Worm (Caenorhabditis elegans): ENCODE results near the gene C53A3.1.

Gene C53A3.1

ce11 chrV:5776941-5777340, 16.9 kb upstream of the C53A3.1 start, which contains the start of gene F44E7.4 (continued):
- TF ChIP-seq ctbp-1 (GFP tag; IDR thresholded peaks at IDR 0.05) (peak; percentile 85), lin-1 (GFP tag; IDR thresholded peaks at IDR 0.05) (peak; percentile 91), lin-29 (GFP tag; IDR thresholded peaks at IDR 0.05) (peak; percentile 81), mep-1 (tag; optimal IDR thresholded peaks at IDR 0.05) (peak; percentile 62), hlh-11 (tag; optimal IDR thresholded peaks at IDR 0.05) (peak; percentile 32), mes-2 (tag; optimal IDR thresholded peaks at IDR 0.05; ENCODE audit: poor library complexity, severe bottlenecking) (peak; percentile 77), mdt-29 (GFP tag; IDR thresholded peaks at IDR 0.05) (peak; percentile 70; the same call in 1 of the 2 replicates), lim-7 (GFP tag; IDR thresholded peaks at IDR 0.05) (peak; percentile 79), T26A8.4 (GFP tag; IDR thresholded peaks at IDR 0.05) (peak; percentile 95), vab-7 (GFP tag; IDR thresholded peaks at IDR 0.05) (peak; percentile 96), unc-130 (GFP tag; optimal IDR thresholded peaks at IDR 0.05) (peak; percentile 14), daf-19 (GFP tag; conservative IDR thresholded peaks at IDR 0.05) (0 out of 2 replicates have a peak, but pooled peaks have one; percentile 18), Y105C5A.15 (GFP tag; IDR thresholded peaks at IDR 0.05) (peak; percentile 80; the same call in 1 of the 2 replicates), nhr-6 (tag; optimal IDR thresholded peaks at IDR 0.05) (peak; percentile 25), saeg-2 (GFP tag; IDR thresholded peaks at IDR 0.05) (peak; percentile 82)

ce11 chrV:5774137-5774536, 14.1 kb upstream of the C53A3.1 start:
- TF ChIP-seq nhr-10 (tag; optimal IDR thresholded peaks at IDR 0.05) (no peak), ztf-11 (tag; optimal IDR thresholded peaks at IDR 0.05) (no peak), hlh-11 (tag; optimal IDR thresholded peaks at IDR 0.05) (no peak), zip-11 (GFP tag; IDR thresholded peaks at IDR 0.05) (no peak), jun-1 (tag; optimal IDR thresholded peaks at IDR 0.05) (no peak), zfp-2 (tag; optimal IDR thresholded peaks at IDR 0.05) (no peak), lim-7 (GFP tag; IDR thresholded peaks at IDR 0.05) (no peak), nhr-76 (tag; optimal IDR thresholded peaks at IDR 0.05) (no peak), arid-1 (GFP tag; conservative IDR thresholded peaks at IDR 0.05) (no peak), daf-16 (GFP tag; optimal IDR thresholded peaks at IDR 0.05) (no peak), daf-16 (tag; optimal IDR thresholded peaks at IDR 0.05) (no peak), ztf-7 (tag; optimal IDR thresholded peaks at IDR 0.05) (no peak)

- TF ChIP-seq D1046.2 (GFP tag; IDR thresholded peaks at IDR 0.05) (no peak), Y75B8A.6 (GFP tag; IDR thresholded peaks at IDR 0.05) (no peak), dve-1 (tag; optimal IDR thresholded peaks at IDR 0.05; ENCODE audit: insufficient read depth) (no peak), nhr-41 (GFP tag; IDR thresholded peaks at IDR 0.05) (no peak), mep-1 (tag; optimal IDR thresholded peaks at IDR 0.05) (no peak), ZK337.2 (GFP tag; IDR thresholded peaks at IDR 0.05) (no peak), lin-38 (GFP tag; IDR thresholded peaks at IDR 0.05) (no peak; the same call in 1 of the 2 replicates), mdl-1 (tag; optimal IDR thresholded peaks at IDR 0.05) (no peak), ztf-7 (tag; optimal IDR thresholded peaks at IDR 0.05) (no peak), zag-1 (tag; optimal IDR thresholded peaks at IDR 0.05) (no peak), spr-3 (GFP tag; optimal IDR thresholded peaks at IDR 0.05) (no peak), rbr-2 (tag; optimal IDR thresholded peaks at IDR 0.05) (no peak), hlh-30 (tag; optimal IDR thresholded peaks at IDR 0.05; ENCODE audit: insufficient read depth) (no peak), spr-1 (tag; optimal IDR thresholded peaks at IDR 0.05) (no peak), F49E8.2 (tag; optimal IDR thresholded peaks at IDR 0.05; ENCODE audit: borderline replicate concordance) (no peak), T20F7.1 (GFP tag; optimal IDR thresholded peaks at IDR 0.05) (no peak), F44E2.7 (GFP tag; IDR thresholded peaks at IDR 0.05) (no peak)
These were observed 12.5 kb upstream of the C53A3.1 start for ce11 chrV:5772503-5772902.
